Worm (Caenorhabditis elegans) whole organism, mixed stage, embryonic: Measurements from ENCODE around the gene rpc-25.

ENCODE experiments used
- elt-3 ChIP-seq: fragments of 150-350 bp; optimal IDR thresholded peaks from 2 replicates; lab custom pipeline; 2014; ENCODE audit warnings: missing biosample characterization, missing genetic modification characterization
- nhr-12 ChIP-seq: fragments of 150-350 bp; optimal IDR thresholded peaks from 2 replicates; lab custom pipeline; 2014; ENCODE audit warnings: missing biosample characterization, missing genetic modification characterization
- nhr-76 ChIP-seq: sonication (generic microtip); optimal IDR thresholded peaks from 2 replicates; lab custom pipeline; 2017; ENCODE audit warnings: missing biosample characterization, missing genetic modification characterization
- pha-4 ChIP-seq: fragments of 150-350 bp; optimal IDR thresholded peaks from 2 replicates; lab custom pipeline; 2018; ENCODE audit warnings: missing biosample characterization, missing genetic modification reagents, missing genetic modification characterization
- snpc-4 ChIP-seq: fragments of 150-350 bp; optimal IDR thresholded peaks from 2 replicates; lab custom pipeline; 2014; ENCODE audit warnings: missing biosample characterization, missing genetic modification characterization

ce11 chrV:10222007-10222406, 15.6 kb upstream of the rpc-25 start, which contains the start of gene C12D8.20:
- no peak for TF ChIP-seq pha-4
- no peak for TF ChIP-seq elt-3 (tag; lab: Kevin White, UChicago)
- TF ChIP-seq snpc-4 (tag; lab: Kevin White, UChicago), result no peak
- TF ChIP-seq nhr-76, result no peak
- TF ChIP-seq nhr-12 (tag; lab: Kevin White, UChicago), result no peak
